Worm (Caenorhabditis elegans): ENCODE data around the gene agr-1.
A peak's percentile ranks its signal among the peaks of the same experiment; 100 is the strongest.

- no peak for TF ChIP-seq ceh-48 (tag; optimal IDR thresholded peaks at IDR 0.05)
- TF ChIP-seq pros-1 (tag; optimal IDR thresholded peaks at IDR 0.05): no peak
- TF ChIP-seq tbx-7 (tag; optimal IDR thresholded peaks at IDR 0.05): peak; percentile 74
- TF ChIP-seq pax-1 (tag; optimal IDR thresholded peaks at IDR 0.05): peak; percentile 6
- no peak for TF ChIP-seq sox-2 (GFP tag; IDR thresholded peaks at IDR 0.05)
- peak; percentile 71 for TF ChIP-seq elt-2 (tag; optimal IDR thresholded peaks at IDR 0.05)
- TF ChIP-seq pqm-1 (tag; optimal IDR thresholded peaks at IDR 0.05): peak; percentile 8
- TF ChIP-seq sdc-2 (tag; optimal IDR thresholded peaks at IDR 0.05): no peak
- no peak for TF ChIP-seq pha-4 (tag; optimal IDR thresholded peaks at IDR 0.05)
- no peak for TF ChIP-seq K09A11.1 (tag; optimal IDR thresholded peaks at IDR 0.05; ENCODE audit: insufficient read depth)
- TF ChIP-seq npax-4 (tag; optimal IDR thresholded peaks at IDR 0.05): no peak
Observed at ce11 chrII:6734674-6735073, 40.3 kb downstream of the agr-1 start, which contains the start of gene T14B4.3.
